Worm (Caenorhabditis elegans) whole organism, mixed stage, embryonic: ENCODE measurements around the gene C05G5.7.

ENCODE experiments used
- M03D4.4 ChIP-seq: sonication (generic microtip); optimal IDR thresholded peaks from 2 replicates; lab custom pipeline; 2017; ENCODE audit warnings: mild to moderate bottlenecking, missing genetic modification characterization, missing compliant biosample characterization
- bed-3 ChIP-seq: fragments of 200-800 bp; sonication (Bioruptor generic); optimal IDR thresholded peaks from 3 replicates; lab custom pipeline; 2018; ENCODE audit warnings: mild to moderate bottlenecking, missing genetic modification characterization, moderate library complexity, missing compliant biosample characterization
- blmp-1 ChIP-seq: fragments of 150-350 bp; optimal IDR thresholded peaks from 2 replicates; lab custom pipeline; 2014; ENCODE audit warnings: missing biosample characterization, missing genetic modification characterization
- ceh-39 ChIP-seq: fragments of 150-350 bp; optimal IDR thresholded peaks from 2 replicates; lab custom pipeline; 2014; ENCODE audit warnings: missing biosample characterization, missing genetic modification characterization
- ceh-43 ChIP-seq: fragments of 200-800 bp; sonication (Bioruptor generic); optimal IDR thresholded peaks from 2 replicates; lab custom pipeline; 2018; ENCODE audit warnings: mild to moderate bottlenecking, missing genetic modification characterization, moderate library complexity, missing compliant biosample characterization
- ceh-83 ChIP-seq: fragments of 200-800 bp; sonication (Bioruptor generic); optimal IDR thresholded peaks from 2 replicates; lab custom pipeline; 2018; ENCODE audit warnings: mild to moderate bottlenecking, missing genetic modification characterization, missing compliant biosample characterization
- ces-1 ChIP-seq: fragments of 150-350 bp; optimal IDR thresholded peaks from 2 replicates; lab custom pipeline; 2014; ENCODE audit warnings: missing biosample characterization, missing genetic modification reagents, missing genetic modification characterization
- cnd-1 ChIP-seq: fragments of 200-800 bp; sonication (Bioruptor generic); optimal IDR thresholded peaks from 2 replicates; lab custom pipeline; 2018; ENCODE audit warnings: mild to moderate bottlenecking, missing genetic modification characterization, missing compliant biosample characterization
- drap-1 ChIP-seq: fragments of 200-800 bp; sonication (Bioruptor generic); optimal IDR thresholded peaks from 3 replicates; lab custom pipeline; 2018; ENCODE audit warnings: mild to moderate bottlenecking, missing genetic modification characterization, missing compliant biosample characterization
- elt-1 ChIP-seq: sonication (generic microtip); optimal IDR thresholded peaks from 2 replicates; lab custom pipeline; 2017; ENCODE audit warnings: missing genetic modification characterization, mild to moderate bottlenecking, missing compliant biosample characterization, antibody characterized with exemption, moderate library complexity, borderline replicate concordance; ENCODE audit not compliant: insufficient read depth
- elt-3 ChIP-seq: fragments of 150-350 bp; optimal IDR thresholded peaks from 2 replicates; lab custom pipeline; 2014; ENCODE audit warnings: missing biosample characterization, missing genetic modification characterization
- flh-1 ChIP-seq: fragments of 200-800 bp; sonication (Bioruptor generic); optimal IDR thresholded peaks from 2 replicates; lab custom pipeline; 2018; ENCODE audit warnings: mild to moderate bottlenecking, missing genetic modification characterization, moderate library complexity, missing compliant biosample characterization
- ham-2 ChIP-seq: fragments of 200-800 bp; sonication (Bioruptor generic); optimal IDR thresholded peaks from 2 replicates; lab custom pipeline; 2018; ENCODE audit warnings: mild to moderate bottlenecking, missing genetic modification characterization, missing compliant biosample characterization
- hlh-1 ChIP-seq: fragments of 150-350 bp; optimal IDR thresholded peaks from 2 replicates; lab custom pipeline; 2014; ENCODE audit warnings: missing biosample characterization, missing genetic modification reagents, missing genetic modification characterization
- lin-13 ChIP-seq: fragments of 150-350 bp; optimal IDR thresholded peaks from 2 replicates; lab custom pipeline; 2014; ENCODE audit warnings: missing biosample characterization, missing genetic modification characterization
- lin-32 ChIP-seq: fragments of 200-800 bp; sonication (Bioruptor generic); optimal IDR thresholded peaks from 2 replicates; lab custom pipeline; 2018; ENCODE audit warnings: mild to moderate bottlenecking, missing genetic modification characterization, missing compliant biosample characterization
- lsy-2 ChIP-seq: fragments of 150-350 bp; optimal IDR thresholded peaks from 2 replicates; lab custom pipeline; 2014; ENCODE audit warnings: missing biosample characterization, missing genetic modification characterization
- mab-5 ChIP-seq: fragments of 150-350 bp; optimal IDR thresholded peaks from 2 replicates; lab custom pipeline; 2014; ENCODE audit warnings: missing biosample characterization, missing genetic modification characterization
- mep-1 ChIP-seq: fragments of 150-350 bp; optimal IDR thresholded peaks from 2 replicates; lab custom pipeline; 2017; ENCODE audit warnings: missing biosample characterization, missing genetic modification reagents, missing genetic modification characterization, inconsistent platforms
- mls-2 ChIP-seq: sonication (generic microtip); optimal IDR thresholded peaks from 2 replicates; lab custom pipeline; 2016; ENCODE audit warnings: mild to moderate bottlenecking, missing genetic modification characterization, moderate library complexity, missing compliant biosample characterization
- nhr-12 ChIP-seq: fragments of 150-350 bp; optimal IDR thresholded peaks from 2 replicates; lab custom pipeline; 2014; ENCODE audit warnings: missing biosample characterization, missing genetic modification characterization
- nhr-2 ChIP-seq: fragments of 150-350 bp; optimal IDR thresholded peaks from 2 replicates; lab custom pipeline; 2014; ENCODE audit warnings: missing biosample characterization, missing genetic modification characterization
- nhr-237 ChIP-seq: fragments of 150-350 bp; optimal IDR thresholded peaks from 2 replicates; lab custom pipeline; 2014; ENCODE audit warnings: missing biosample characterization, missing genetic modification characterization
- nhr-28 ChIP-seq: fragments of 150-350 bp; optimal IDR thresholded peaks from 2 replicates; lab custom pipeline; 2014; ENCODE audit warnings: missing biosample characterization, missing genetic modification characterization
- nhr-76 ChIP-seq: sonication (generic microtip); optimal IDR thresholded peaks from 2 replicates; lab custom pipeline; 2017; ENCODE audit warnings: missing biosample characterization, missing genetic modification characterization
- pha-4 ChIP-seq: fragments of 150-350 bp; optimal IDR thresholded peaks from 2 replicates; lab custom pipeline; 2018; ENCODE audit warnings: missing biosample characterization, missing genetic modification reagents, missing genetic modification characterization
- sem-2 ChIP-seq: fragments of 200-800 bp; sonication (Bioruptor generic); optimal IDR thresholded peaks from 2 replicates; lab custom pipeline; 2018; ENCODE audit warnings: mild to moderate bottlenecking, missing genetic modification characterization, missing compliant biosample characterization
- snpc-4 ChIP-seq: fragments of 150-350 bp; optimal IDR thresholded peaks from 2 replicates; lab custom pipeline; 2014; ENCODE audit warnings: missing biosample characterization, missing genetic modification characterization
- sptf-1 ChIP-seq: sonication (generic microtip); optimal IDR thresholded peaks from 2 replicates; lab custom pipeline; 2017; ENCODE audit warnings: mild to moderate bottlenecking, missing genetic modification characterization, moderate library complexity, missing compliant biosample characterization
- tbx-8 ChIP-seq: fragments of 200-800 bp; sonication (Bioruptor generic); optimal IDR thresholded peaks from 2 replicates; lab custom pipeline; 2018; ENCODE audit warnings: mild to moderate bottlenecking, missing genetic modification characterization, moderate library complexity, missing compliant biosample characterization
- unc-120 ChIP-seq: sonication (generic microtip); optimal IDR thresholded peaks from 2 replicates; lab custom pipeline; 2017; ENCODE audit warnings: missing genetic modification characterization, missing compliant biosample characterization; ENCODE audit not compliant: poor library complexity, severe bottlenecking
- unc-39 ChIP-seq: fragments of 150-350 bp; optimal IDR thresholded peaks from 2 replicates; lab custom pipeline; 2014; ENCODE audit warnings: missing biosample characterization, missing genetic modification characterization
- unc-62 ChIP-seq: fragments of 150-350 bp; optimal IDR thresholded peaks from 2 replicates; lab custom pipeline; 2014; ENCODE audit warnings: missing biosample characterization, missing genetic modification reagents, missing genetic modification characterization
- zip-8 ChIP-seq: fragments of 150-350 bp; optimal IDR thresholded peaks from 2 replicates; lab custom pipeline; 2014; ENCODE audit warnings: missing biosample characterization, missing genetic modification characterization
- ztf-11 ChIP-seq: fragments of 150-350 bp; optimal IDR thresholded peaks from 2 replicates; lab custom pipeline; 2014; ENCODE audit warnings: missing biosample characterization, missing genetic modification characterization

C05G5.7 gene

ce11 chrX:14756606-14757005 lies 13.0 kb upstream of the C05G5.7 start:
- TF ChIP-seq unc-120 (tag; lab: Kevin White, UChicago), result no peak
- no peak for TF ChIP-seq cnd-1 (tag; lab: Kevin White, UChicago)
- peak; percentile 38 for TF ChIP-seq M03D4.4 (tag; lab: Kevin White, UChicago)
- TF ChIP-seq mls-2 (tag; lab: Kevin White, UChicago), result peak; percentile 1
- TF ChIP-seq lin-13 (tag; lab: Kevin White, UChicago), result no peak
- TF ChIP-seq zip-8, result no peak
- peak; percentile 39 for TF ChIP-seq sptf-1

- TF ChIP-seq mls-2 (tag; lab: Kevin White, UChicago), result no peak
- TF ChIP-seq mep-1 (tag; lab: Kevin White, UChicago), result no peak
- TF ChIP-seq zip-8, result no peak
These were observed 12.3 kb upstream of the C05G5.7 start for ce11 chrX:14755847-14756246.

ce11 chrX:14753514-14754076 lies 10.0 kb upstream of the C05G5.7 start, which contains the start of gene sucl-1:
Gene sucl-1, plus strand, starts transcription at chrX:14754026.
- TF ChIP-seq unc-39 (tag; lab: Kevin White, UChicago) (no peak), ceh-43 (GFP tag; lab: Kevin White, UChicago) (no peak), mep-1 (tag; lab: Kevin White, UChicago) (peak; percentile 83), unc-62 (GFP tag; lab: Kevin White, UChicago) (peak; percentile 43), M03D4.4 (tag; lab: Kevin White, UChicago) (peak; percentile 51), ham-2 (GFP tag; lab: Kevin White, UChicago) (peak; percentile 18), flh-1 (no peak), drap-1 (GFP tag; lab: Kevin White, UChicago) (peak; percentile 42), lin-13 (tag; lab: Kevin White, UChicago) (peak; percentile 57), nhr-28 (tag; lab: Kevin White, UChicago) (no peak), nhr-2 (tag; lab: Kevin White, UChicago) (peak; percentile 21), zip-8 (no peak), mab-5 (tag; lab: Kevin White, UChicago) (no peak), bed-3 (GFP tag; lab: Kevin White, UChicago) (no peak), nhr-12 (no peak), nhr-237 (tag; lab: Kevin White, UChicago) (no peak), mls-2 (tag; lab: Kevin White, UChicago) (peak; percentile 86), elt-3 (no peak), unc-120 (tag; lab: Kevin White, UChicago) (peak; percentile 64), cnd-1 (tag; lab: Kevin White, UChicago) (peak; percentile 31), tbx-8 (no peak), lin-32 (GFP tag; lab: Kevin White, UChicago) (no peak), lsy-2 (peak; percentile 16), ceh-83 (GFP tag; lab: Kevin White, UChicago) (no peak), sptf-1 (no peak), pha-4 (tag; lab: Kevin White, UChicago) (peak; percentile 43), hlh-1 (peak; percentile 58), elt-1 (no peak), ceh-39 (peak; percentile 66), snpc-4 (no peak), ztf-11 (tag; lab: Kevin White, UChicago) (peak; percentile 43), blmp-1 (tag; lab: Kevin White, UChicago) (no peak), sem-2 (GFP tag; lab: Kevin White, UChicago) (no peak), nhr-76 (tag; lab: Kevin White, UChicago) (no peak), ces-1 (GFP tag; lab: Kevin White, UChicago) (peak; percentile 62)

ce11 chrX:14751911-14752310 lies 8.3 kb upstream of the C05G5.7 start, which contains the start of gene C05G5.3:
Gene C05G5.3, minus strand, starts transcription at chrX:14752011.
- TF ChIP-seq sptf-1, result no peak
- TF ChIP-seq ztf-11 (tag; lab: Kevin White, UChicago), result no peak
- no peak for TF ChIP-seq ces-1 (GFP tag; lab: Kevin White, UChicago)
- no peak for TF ChIP-seq mls-2 (tag; lab: Kevin White, UChicago)
- no peak for TF ChIP-seq zip-8
- no peak for TF ChIP-seq pha-4 (tag; lab: Kevin White, UChicago)
- TF ChIP-seq elt-3, result no peak
- TF ChIP-seq unc-39 (tag; lab: Kevin White, UChicago), result no peak
- TF ChIP-seq ceh-83 (GFP tag; lab: Kevin White, UChicago), result no peak
- no peak for TF ChIP-seq unc-120 (tag; lab: Kevin White, UChicago)
- no peak for TF ChIP-seq ham-2 (GFP tag; lab: Kevin White, UChicago)
- TF ChIP-seq hlh-1, result no peak
- TF ChIP-seq nhr-237 (tag; lab: Kevin White, UChicago), result no peak
